Fruit fly (Drosophila melanogaster) whole organism, embryonic: ENCODE results near the gene Hrs.
A peak's percentile ranks its signal among the peaks of the same experiment; 100 is the strongest.

Experiments used
- Atf3 ChIP-seq: fragments of 200-800 bp; sonication (Bioruptor generic); optimal IDR thresholded peaks from 3 replicates; lab custom pipeline; 2016; ENCODE audit warnings: missing biosample characterization, missing genetic modification characterization
- B-H2 ChIP-seq: fragments of 200-800 bp; sonication (Bioruptor generic); optimal IDR thresholded peaks from 2 replicates; lab custom pipeline; 2018; ENCODE audit warnings: missing biosample characterization, mild to moderate bottlenecking, missing genetic modification characterization
- CG10565 ChIP-seq: fragments of 200-800 bp; sonication (Bioruptor generic); optimal IDR thresholded peaks from 3 replicates; lab custom pipeline; 2016; ENCODE audit warnings: missing biosample characterization, mild to moderate bottlenecking, missing genetic modification characterization
- CG11560 ChIP-seq: fragments of 200-800 bp; sonication (Bioruptor generic); IDR thresholded peaks from 3 replicates; pipeline ENCODE4 v1.3.6; 2022; ENCODE audit warnings: missing biosample characterization, missing genetic modification characterization
- CG12769 ChIP-seq: fragments of 200-800 bp; sonication (Bioruptor generic); optimal IDR thresholded peaks from 2 replicates; lab custom pipeline; 2019; ENCODE audit warnings: missing biosample characterization, mild to moderate bottlenecking, missing genetic modification characterization, moderate library complexity
- CG13123 ChIP-seq: fragments of 200-800 bp; sonication (Bioruptor generic); optimal IDR thresholded peaks from 2 replicates; lab custom pipeline; 2016; ENCODE audit warnings: missing biosample characterization, missing genetic modification characterization
- CG13775 ChIP-seq: fragments of 200-800 bp; sonication (Bioruptor generic); optimal IDR thresholded peaks from 3 replicates; lab custom pipeline; 2017; ENCODE audit warnings: missing biosample characterization, mild to moderate bottlenecking, missing genetic modification characterization
- CG15269 ChIP-seq: fragments of 200-800 bp; sonication (Bioruptor generic); optimal IDR thresholded peaks from 2 replicates; lab custom pipeline; 2018; ENCODE audit warnings: missing biosample characterization, mild to moderate bottlenecking, missing genetic modification characterization, moderate library complexity
- CG17829 ChIP-seq: fragments of 200-800 bp; optimal IDR thresholded peaks from 2 replicates; lab custom pipeline; 2019; ENCODE audit warnings: missing biosample characterization, mild to moderate bottlenecking, missing genetic modification characterization, moderate library complexity
- CG1792 ChIP-seq: fragments of 200-800 bp; sonication (Bioruptor generic); optimal IDR thresholded peaks from 2 replicates; lab custom pipeline; 2016; ENCODE audit warnings: missing biosample characterization, missing genetic modification characterization
- CG18262 ChIP-seq: fragments of 200-800 bp; optimal IDR thresholded peaks from 3 replicates; lab custom pipeline; 2019; ENCODE audit warnings: missing biosample characterization, mild to moderate bottlenecking, missing genetic modification characterization, moderate library complexity
- CG2120 ChIP-seq: fragments of 200-800 bp; sonication (Bioruptor generic); optimal IDR thresholded peaks from 3 replicates; lab custom pipeline; 2016; ENCODE audit warnings: missing biosample characterization, missing genetic modification characterization
- CG30020 ChIP-seq: fragments of 200-800 bp; optimal IDR thresholded peaks from 2 replicates; lab custom pipeline; 2019; ENCODE audit warnings: missing biosample characterization, mild to moderate bottlenecking, missing genetic modification characterization, moderate library complexity
- CG3065 ChIP-seq: fragments of 200-800 bp; sonication (Bioruptor generic); optimal IDR thresholded peaks from 2 replicates; lab custom pipeline; 2016; ENCODE audit warnings: missing biosample characterization, missing genetic modification characterization
- CG31224 ChIP-seq: fragments of 200-800 bp; sonication (Bioruptor generic); IDR thresholded peaks from 2 replicates; pipeline ENCODE4 v1.3.6; 2022; ENCODE audit warnings: missing biosample characterization, missing genetic modification characterization
- CG4360 ChIP-seq: fragments of 200-800 bp; sonication (Bioruptor generic); IDR thresholded peaks from 2 replicates; pipeline ENCODE4 v1.3.6; 2022; ENCODE audit warnings: missing biosample characterization, missing genetic modification characterization
- CG6175 ChIP-seq: fragments of 200-800 bp; sonication (Bioruptor generic); IDR thresholded peaks from 3 replicates; pipeline ENCODE4 v1.3.6; 2022; ENCODE audit warnings: missing biosample characterization, missing genetic modification characterization
- CG6654 ChIP-seq: fragments of 200-800 bp; sonication (Bioruptor generic); optimal IDR thresholded peaks from 2 replicates; lab custom pipeline; 2017; ENCODE audit warnings: missing biosample characterization, mild to moderate bottlenecking, missing genetic modification characterization
- CG6813 ChIP-seq: fragments of 200-800 bp; sonication (Bioruptor generic); optimal IDR thresholded peaks from 2 replicates; lab custom pipeline; 2017; ENCODE audit warnings: missing biosample characterization, missing genetic modification characterization, mild to moderate bottlenecking, moderate library complexity, missing genetic modification reagents
- CG7987 ChIP-seq: fragments of 200-800 bp; sonication (Bioruptor generic); optimal IDR thresholded peaks from 2 replicates; lab custom pipeline; 2018; ENCODE audit warnings: missing biosample characterization, mild to moderate bottlenecking, missing genetic modification characterization, moderate library complexity
- CG8281 ChIP-seq: fragments of 200-800 bp; sonication (Bioruptor generic); optimal IDR thresholded peaks from 2 replicates; lab custom pipeline; 2018; ENCODE audit warnings: missing biosample characterization, mild to moderate bottlenecking, missing genetic modification characterization, moderate library complexity
- CG9609 ChIP-seq: fragments of 200-800 bp; sonication (Bioruptor generic); optimal IDR thresholded peaks from 3 replicates; lab custom pipeline; 2016; ENCODE audit warnings: missing biosample characterization, missing genetic modification characterization
- Dip3 ChIP-seq: fragments of 200-800 bp; sonication (Bioruptor generic); optimal IDR thresholded peaks from 3 replicates; lab custom pipeline; 2016; ENCODE audit warnings: missing biosample characterization, missing genetic modification characterization
- Doc3 ChIP-seq: fragments of 200-800 bp; sonication (Bioruptor generic); IDR thresholded peaks from 3 replicates; pipeline ENCODE4 v1.3.6; 2022; ENCODE audit warnings: missing biosample characterization, missing genetic modification characterization; ENCODE audit not compliant: partially characterized antibody
- Fer3 ChIP-seq: fragments of 200-800 bp; sonication (Bioruptor generic); optimal IDR thresholded peaks from 2 replicates; lab custom pipeline; 2018; ENCODE audit warnings: missing biosample characterization, mild to moderate bottlenecking, missing genetic modification characterization, moderate library complexity
- HLHmδ ChIP-seq: fragments of 200-800 bp; sonication (Bioruptor generic); optimal IDR thresholded peaks from 2 replicates; lab custom pipeline; 2018; ENCODE audit warnings: missing biosample characterization, mild to moderate bottlenecking, missing genetic modification characterization, moderate library complexity
- al ChIP-seq: fragments of 200-800 bp; sonication (Bioruptor generic); IDR thresholded peaks from 2 replicates; pipeline ENCODE4 v1.3.6; 2022; ENCODE audit warnings: missing biosample characterization, missing genetic modification characterization
- ash1 ChIP-seq: fragments of 200-800 bp; sonication (Bioruptor generic); optimal IDR thresholded peaks from 2 replicates; lab custom pipeline; 2018; ENCODE audit warnings: missing biosample characterization, mild to moderate bottlenecking, missing genetic modification characterization
- bab2 ChIP-seq: fragments of 200-800 bp; sonication (Bioruptor generic); optimal IDR thresholded peaks from 2 replicates; lab custom pipeline; 2016; ENCODE audit warnings: missing biosample characterization, missing genetic modification characterization
- bsh ChIP-seq, 2 experiments: fragments of 200-800 bp; sonication (Bioruptor generic); optimal IDR thresholded peaks; 2 replicates each; lab custom pipeline; 2017 to 2018; ENCODE audit warnings: mild to moderate bottlenecking in 2 of 2, missing biosample characterization in 2 of 2, missing genetic modification characterization in 2 of 2, moderate library complexity in 1 of 2
- chif ChIP-seq, 2 experiments: fragments of 200-800 bp; sonication (Bioruptor generic); optimal IDR thresholded peaks; 3 replicates each; lab custom pipeline; 2016; ENCODE audit warnings: missing biosample characterization in 2 of 2, missing genetic modification characterization in 2 of 2
- dimm ChIP-seq: fragments of 200-800 bp; sonication (Bioruptor generic); IDR thresholded peaks from 2 replicates; pipeline ENCODE4 v1.3.6; 2022; ENCODE audit warnings: missing biosample characterization, missing genetic modification characterization
- dmrt11E ChIP-seq: fragments of 200-800 bp; sonication (Bioruptor generic); optimal IDR thresholded peaks from 3 replicates; lab custom pipeline; 2018; ENCODE audit warnings: missing biosample characterization, mild to moderate bottlenecking, missing genetic modification characterization, moderate library complexity
- ems ChIP-seq: fragments of 200-800 bp; sonication (Bioruptor generic); optimal IDR thresholded peaks from 3 replicates; lab custom pipeline; 2016; ENCODE audit warnings: missing biosample characterization, missing genetic modification characterization
- fd102C ChIP-seq: fragments of 200-800 bp; sonication (Bioruptor generic); optimal IDR thresholded peaks from 2 replicates; lab custom pipeline; 2018; ENCODE audit warnings: missing biosample characterization, mild to moderate bottlenecking, missing genetic modification characterization, moderate library complexity
- gcm2 ChIP-seq: fragments of 200-800 bp; sonication (Bioruptor generic); optimal IDR thresholded peaks from 2 replicates; lab custom pipeline; 2016; ENCODE audit warnings: missing biosample characterization, missing genetic modification characterization
- gem ChIP-seq: fragments of 200-800 bp; sonication (Bioruptor generic); optimal IDR thresholded peaks from 2 replicates; lab custom pipeline; 2019; ENCODE audit warnings: missing biosample characterization, mild to moderate bottlenecking, missing genetic modification characterization, moderate library complexity
- grn ChIP-seq: fragments of 200-800 bp; sonication (Bioruptor generic); optimal IDR thresholded peaks from 3 replicates; lab custom pipeline; 2017; ENCODE audit warnings: missing biosample characterization, missing genetic modification characterization
- gsb-n ChIP-seq: fragments of 200-800 bp; sonication (Bioruptor generic); optimal IDR thresholded peaks from 3 replicates; lab custom pipeline; 2018; ENCODE audit warnings: missing biosample characterization, mild to moderate bottlenecking, missing genetic modification characterization
- jumu ChIP-seq: fragments of 200-800 bp; sonication (Bioruptor generic); optimal IDR thresholded peaks from 3 replicates; lab custom pipeline; 2016; ENCODE audit warnings: missing biosample characterization, missing genetic modification characterization
- mirr ChIP-seq: fragments of 200-800 bp; sonication (Bioruptor generic); optimal IDR thresholded peaks from 3 replicates; lab custom pipeline; 2018; ENCODE audit warnings: missing biosample characterization, mild to moderate bottlenecking, missing genetic modification characterization
- mld ChIP-seq: fragments of 200-800 bp; sonication (Bioruptor generic); IDR thresholded peaks from 3 replicates; pipeline ENCODE4 v1.3.6; 2022; ENCODE audit warnings: missing biosample characterization, missing genetic modification characterization; ENCODE audit not compliant: partially characterized antibody
- pita ChIP-seq: fragments of 200-800 bp; sonication (Bioruptor generic); optimal IDR thresholded peaks from 2 replicates; lab custom pipeline; 2017; ENCODE audit warnings: missing biosample characterization, mild to moderate bottlenecking, missing genetic modification characterization
- pzg ChIP-seq: fragments of 200-800 bp; sonication (Bioruptor generic); optimal IDR thresholded peaks from 3 replicates; lab custom pipeline; 2018; ENCODE audit warnings: missing biosample characterization, mild to moderate bottlenecking, missing genetic modification characterization, moderate library complexity
- run ChIP-seq: fragments of 200-800 bp; sonication (Bioruptor generic); optimal IDR thresholded peaks from 3 replicates; lab custom pipeline; 2018; ENCODE audit warnings: missing biosample characterization, mild to moderate bottlenecking, missing genetic modification characterization
- sisA ChIP-seq: fragments of 200-800 bp; sonication (Bioruptor generic); IDR thresholded peaks from 2 replicates; pipeline ENCODE4 v1.3.6; 2022; ENCODE audit warnings: missing biosample characterization, missing genetic modification characterization
- sqz ChIP-seq: fragments of 200-800 bp; sonication (Bioruptor generic); optimal IDR thresholded peaks from 3 replicates; lab custom pipeline; 2018; ENCODE audit warnings: missing biosample characterization, mild to moderate bottlenecking, missing genetic modification characterization
- zen ChIP-seq: fragments of 200-800 bp; sonication (Bioruptor generic); optimal IDR thresholded peaks from 3 replicates; lab custom pipeline; 2018; ENCODE audit warnings: missing biosample characterization, mild to moderate bottlenecking, missing genetic modification characterization, moderate library complexity

Gene Hrs

DNA sequence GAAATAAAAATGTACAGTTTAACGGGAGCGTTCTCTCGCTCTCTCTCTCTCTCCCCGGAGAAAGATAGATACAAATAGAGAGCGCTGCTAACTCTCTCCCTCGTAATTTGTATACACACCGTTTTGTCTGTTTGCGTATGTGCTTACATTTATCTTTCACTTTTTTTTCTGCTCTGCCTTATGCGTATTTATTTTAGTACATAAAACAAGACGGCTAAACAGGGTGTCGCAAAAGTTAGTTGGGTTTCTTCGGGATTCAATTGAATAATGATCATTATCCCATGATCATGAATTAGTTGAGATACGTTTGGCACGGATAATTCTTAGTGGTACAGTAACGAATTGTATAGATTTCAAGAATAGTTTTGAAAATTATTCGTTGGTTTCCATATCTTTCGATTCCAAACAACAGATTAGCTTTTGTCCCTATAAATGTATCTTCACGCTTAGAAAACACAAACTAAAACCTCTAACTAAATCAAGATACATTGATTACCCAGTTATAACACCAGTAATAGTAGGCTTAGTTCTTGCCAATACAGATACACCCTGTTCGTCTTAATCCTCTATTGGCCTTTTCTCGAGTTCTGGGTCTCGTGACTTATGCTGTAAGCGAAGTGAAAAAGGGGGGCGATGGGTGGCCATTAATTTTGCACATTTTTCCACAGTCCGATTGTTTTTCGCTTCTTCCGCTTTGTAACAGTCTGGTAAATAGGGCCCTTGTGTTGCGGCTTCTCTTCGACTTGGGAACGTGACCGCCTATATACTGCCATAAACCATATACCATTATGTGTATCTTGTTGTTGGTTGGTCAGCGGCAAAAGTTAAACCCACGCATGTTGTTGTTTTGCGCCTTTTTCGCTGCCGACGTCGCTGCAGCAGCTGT, 14.9 kb downstream of the Hrs start (continued):
- TF ChIP-seq CG30020, result peak; percentile 58
- TF ChIP-seq fd102C (GFP tag; lab: Kevin White, UChicago), result no peak
- TF ChIP-seq ash1 (GFP tag; lab: Kevin White, UChicago), result no peak
- TF ChIP-seq bsh (GFP tag; optimal IDR thresholded peaks at IDR 0.05; lab: Kevin White, UChicago), result peak; percentile 79 to 84
- TF ChIP-seq gem (tag; lab: Kevin White, UChicago), result peak; percentile 88
- TF ChIP-seq mld, result no peak
- peak; percentile 1 for TF ChIP-seq gcm2
- TF ChIP-seq sisA (GFP tag; lab: Robert Waterston, UW), result no peak
- TF ChIP-seq CG1792 (GFP tag; lab: Kevin White, UChicago), result peak; percentile 59
- TF ChIP-seq CG10565 (GFP tag; lab: Kevin White, UChicago), result peak; percentile 22
- TF ChIP-seq zen (tag; lab: Kevin White, UChicago), result peak; percentile 34
- TF ChIP-seq CG6813, result peak; percentile 79
- no peak for TF ChIP-seq CG11560
- peak; percentile 51 for TF ChIP-seq CG8281 (tag; lab: Kevin White, UChicago)
- no peak for TF ChIP-seq CG31224 (GFP tag; lab: Robert Waterston, UW)
- no peak for TF ChIP-seq pzg (GFP tag; lab: Kevin White, UChicago)
- TF ChIP-seq pita (GFP tag; lab: Kevin White, UChicago), result no peak
- peak; percentile 77 for TF ChIP-seq Dip3 (GFP tag; lab: Kevin White, UChicago)
- peak; percentile 82 for TF ChIP-seq HLHmδ (GFP tag; lab: Kevin White, UChicago)
- TF ChIP-seq CG7987 (GFP tag; lab: Kevin White, UChicago), result peak; percentile 75
- TF ChIP-seq B-H2 (GFP tag; lab: Kevin White, UChicago), result peak; percentile 65
- TF ChIP-seq jumu (GFP tag; lab: Kevin White, UChicago), result peak; percentile 74
- peak; percentile 50 for TF ChIP-seq grn (GFP tag; lab: Kevin White, UChicago)
- TF ChIP-seq CG13123 (GFP tag; lab: Kevin White, UChicago), result peak; percentile 68
- peak; percentile 53 for TF ChIP-seq CG6654 (GFP tag; lab: Kevin White, UChicago)
- peak; percentile 62 for TF ChIP-seq CG12769 (tag; lab: Kevin White, UChicago)
- TF ChIP-seq sqz (GFP tag; lab: Kevin White, UChicago), result peak; percentile 91
- TF ChIP-seq ems, result peak; percentile 77
- no peak for TF ChIP-seq CG6175
- TF ChIP-seq CG4360 (GFP tag; lab: Robert Waterston, UW), result no peak
- TF ChIP-seq gsb-n (tag; lab: Kevin White, UChicago), result peak; percentile 50
- peak; percentile 52 for TF ChIP-seq dmrt11E (tag; lab: Kevin White, UChicago)
- no peak for TF ChIP-seq Doc3 (GFP tag; lab: Robert Waterston, UW)
- TF ChIP-seq run (tag; lab: Kevin White, UChicago), result peak; percentile 56
- peak; percentile 70 for TF ChIP-seq CG9609 (GFP tag; lab: Kevin White, UChicago)
- TF ChIP-seq Atf3 (GFP tag; lab: Kevin White, UChicago), result no peak
- TF ChIP-seq al (GFP tag; lab: Robert Waterston, UW), result no peak
- TF ChIP-seq CG2120 (GFP tag; lab: Kevin White, UChicago), result peak; percentile 88
- TF ChIP-seq CG18262 (tag; lab: Kevin White, UChicago), result peak; percentile 89
- TF ChIP-seq CG3065 (GFP tag; lab: Kevin White, UChicago), result no peak
- peak; percentile 71 for TF ChIP-seq bab2 (GFP tag; lab: Kevin White, UChicago)
- peak; percentile 78 for TF ChIP-seq CG17829 (tag; lab: Kevin White, UChicago)
- peak; percentile 77 for TF ChIP-seq CG13775 (GFP tag; lab: Kevin White, UChicago)
- TF ChIP-seq dimm (GFP tag; lab: Robert Waterston, UW), result no peak
- peak; percentile 80 for TF ChIP-seq CG15269 (tag; lab: Kevin White, UChicago)
- TF ChIP-seq mirr (GFP tag; lab: Kevin White, UChicago), result peak; percentile 50
- TF ChIP-seq Fer3 (tag; lab: Kevin White, UChicago), result peak; percentile 84
- peak; percentile 29 to 73 for TF ChIP-seq chif (GFP tag; optimal IDR thresholded peaks at IDR 0.05; lab: Kevin White, UChicago)
